Fruit fly (Drosophila melanogaster) whole organism, prepupa: ENCODE data around the gene alpha-Est6.

Experiments used
- CG3032 ChIP-seq: fragments of 200-800 bp; optimal IDR thresholded peaks from 2 replicates; lab custom pipeline; 2019; ENCODE audit warnings: missing biosample characterization, mild to moderate bottlenecking, missing genetic modification characterization, moderate library complexity
- CG3919 ChIP-seq: fragments of 200-800 bp; sonication (Bioruptor generic); optimal IDR thresholded peaks from 3 replicates; lab custom pipeline; 2016; ENCODE audit warnings: missing biosample characterization, missing genetic modification characterization
- CG6276 ChIP-seq: fragments of 200-800 bp; sonication (Bioruptor generic); optimal IDR thresholded peaks from 2 replicates; lab custom pipeline; 2017; ENCODE audit warnings: missing biosample characterization, mild to moderate bottlenecking, missing genetic modification characterization
- CG8319 ChIP-seq: fragments of 200-800 bp; sonication (Bioruptor generic); optimal IDR thresholded peaks from 3 replicates; lab custom pipeline; 2016; ENCODE audit warnings: missing biosample characterization, missing genetic modification characterization
- Eip78C ChIP-seq: fragments of 200-800 bp; sonication (Bioruptor generic); peaks from one replicate; lab custom pipeline; 2016; ENCODE audit warnings: missing biosample characterization, missing genetic modification characterization
- Lpt ChIP-seq: fragments of 200-800 bp; sonication (Bioruptor generic); optimal IDR thresholded peaks from 3 replicates; lab custom pipeline; 2016; ENCODE audit warnings: missing biosample characterization, missing genetic modification characterization
- OdsH ChIP-seq: fragments of 200-800 bp; sonication (Bioruptor generic); optimal IDR thresholded peaks from 3 replicates; lab custom pipeline; 2016; ENCODE audit warnings: missing biosample characterization, missing genetic modification characterization
- Sox102F ChIP-seq: fragments of 200-800 bp; sonication (Bioruptor generic); optimal IDR thresholded peaks from 2 replicates; lab custom pipeline; 2016; ENCODE audit warnings: missing biosample characterization, mild to moderate bottlenecking, missing genetic modification characterization
- salr ChIP-seq, 2 experiments: fragments of 200-800 bp; sonication (Bioruptor generic); optimal IDR thresholded peaks; 3 replicates each; lab custom pipeline; 2016 to 2018; ENCODE audit warnings: missing biosample characterization in 2 of 2, missing genetic modification characterization in 2 of 2, mild to moderate bottlenecking in 1 of 2

DNA sequence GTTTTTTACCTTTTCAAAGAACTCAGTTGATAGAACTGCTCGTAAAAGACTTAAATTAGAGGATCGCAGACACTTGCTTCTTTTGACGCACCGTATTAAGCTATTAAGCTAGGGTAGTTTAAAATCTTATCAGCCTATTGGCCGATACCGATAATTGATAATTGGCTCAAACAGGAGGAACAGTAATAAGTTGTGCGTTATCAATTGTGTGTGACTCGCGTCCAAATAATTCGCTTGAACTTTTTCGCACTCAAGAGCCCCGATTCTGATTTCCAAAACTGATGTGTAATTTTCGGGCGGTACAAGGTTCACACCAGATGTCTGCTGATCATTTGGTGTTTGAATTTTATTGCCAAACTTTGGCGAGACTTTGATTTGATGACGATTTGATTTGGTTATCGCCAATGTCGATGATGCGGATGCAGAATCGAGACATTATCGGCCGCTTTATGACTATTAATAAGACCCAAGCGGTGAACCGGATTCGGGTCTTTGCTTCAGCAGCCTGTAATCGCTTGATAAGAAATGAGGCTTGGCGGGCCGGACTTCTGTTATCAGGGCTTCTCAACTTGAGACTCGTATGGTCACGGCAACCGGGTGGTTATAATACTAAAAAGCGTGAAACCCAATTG lies 14.2 kb downstream of the alpha-Est6 start:
- TF ChIP-seq CG8319 (no peak), CG3919 (GFP tag; lab: Kevin White, UChicago) (no peak), salr (GFP tag; optimal IDR thresholded peaks at IDR 0.05; lab: Kevin White, UChicago) (no peak), CG6276 (no peak), CG3032 (tag; lab: Kevin White, UChicago) (no peak), OdsH (GFP tag; lab: Kevin White, UChicago) (no peak), Lpt (GFP tag; lab: Kevin White, UChicago) (no peak), Sox102F (no peak), Eip78C (no peak)
